Fruit fly (Drosophila melanogaster) whole organism, embryonic: ENCODE data around the gene CG15373.

ENCODE experiments used
- Bgb ChIP-seq: fragments of 200-800 bp; sonication (Bioruptor generic); IDR thresholded peaks from 2 replicates; pipeline ENCODE4 v1.3.6; 2022; ENCODE audit warnings: missing biosample characterization, missing genetic modification characterization; ENCODE audit not compliant: partially characterized antibody
- C15 ChIP-seq: fragments of 200-800 bp; sonication (Bioruptor generic); IDR thresholded peaks from 3 replicates; pipeline ENCODE4 v1.3.6; 2022; ENCODE audit warnings: missing biosample characterization, missing genetic modification characterization
- CG10274 ChIP-seq: fragments of 200-800 bp; sonication (Bioruptor generic); optimal IDR thresholded peaks from 3 replicates; lab custom pipeline; 2017; ENCODE audit warnings: missing biosample characterization, mild to moderate bottlenecking, missing genetic modification characterization
- CG10979 ChIP-seq: fragments of 200-800 bp; sonication (Bioruptor generic); optimal IDR thresholded peaks from 2 replicates; lab custom pipeline; 2018; ENCODE audit warnings: missing biosample characterization, mild to moderate bottlenecking, missing genetic modification characterization, moderate library complexity
- CG12071 ChIP-seq: fragments of 200-800 bp; sonication (Bioruptor generic); optimal IDR thresholded peaks from 3 replicates; lab custom pipeline; 2018; ENCODE audit warnings: missing biosample characterization, mild to moderate bottlenecking, missing genetic modification characterization
- CG14014 ChIP-seq: fragments of 200-800 bp; sonication (Bioruptor generic); IDR thresholded peaks from 2 replicates; pipeline ENCODE4 v1.3.6; 2022; ENCODE audit warnings: missing biosample characterization, missing genetic modification characterization
- CG14667 ChIP-seq: fragments of 200-800 bp; sonication (Bioruptor generic); IDR thresholded peaks from 2 replicates; pipeline ENCODE4 v1.3.6; 2022; ENCODE audit warnings: missing biosample characterization, missing genetic modification characterization
- CG1602 ChIP-seq: fragments of 200-800 bp; sonication (Bioruptor generic); optimal IDR thresholded peaks from 3 replicates; lab custom pipeline; 2016; ENCODE audit warnings: missing biosample characterization, missing genetic modification characterization
- CG2678 ChIP-seq: fragments of 200-800 bp; sonication (Bioruptor generic); optimal IDR thresholded peaks from 3 replicates; lab custom pipeline; 2019; ENCODE audit warnings: missing biosample characterization, mild to moderate bottlenecking, missing genetic modification characterization, moderate library complexity
- CG30403 ChIP-seq: fragments of 200-800 bp; sonication (Bioruptor generic); optimal IDR thresholded peaks from 3 replicates; lab custom pipeline; 2016; ENCODE audit warnings: missing biosample characterization, missing genetic modification characterization
- CG33557 ChIP-seq: fragments of 200-800 bp; sonication (Bioruptor generic); optimal IDR thresholded peaks from 2 replicates; lab custom pipeline; 2019; ENCODE audit warnings: missing biosample characterization, mild to moderate bottlenecking, missing genetic modification characterization, moderate library complexity
- CG3726 ChIP-seq: fragments of 200-800 bp; sonication (Bioruptor generic); IDR thresholded peaks from 3 replicates; pipeline ENCODE4, ENCODE4 v1.3.6; 2022; ENCODE audit warnings: missing biosample characterization, missing genetic modification characterization
- CG4707 ChIP-seq: fragments of 200-800 bp; sonication (Bioruptor generic); optimal IDR thresholded peaks from 2 replicates; lab custom pipeline; 2018; ENCODE audit warnings: missing biosample characterization, mild to moderate bottlenecking, missing genetic modification characterization, moderate library complexity
- CG6654 ChIP-seq: fragments of 200-800 bp; sonication (Bioruptor generic); optimal IDR thresholded peaks from 2 replicates; lab custom pipeline; 2017; ENCODE audit warnings: missing biosample characterization, mild to moderate bottlenecking, missing genetic modification characterization
- CG7839 ChIP-seq: fragments of 200-800 bp; sonication (Bioruptor generic); optimal IDR thresholded peaks from 3 replicates; lab custom pipeline; 2018; ENCODE audit warnings: missing biosample characterization, mild to moderate bottlenecking, missing genetic modification characterization, moderate library complexity
- CG8765 ChIP-seq: fragments of 200-800 bp; sonication (Bioruptor generic); IDR thresholded peaks from 2 replicates; pipeline ENCODE4 v1.3.6; 2022; ENCODE audit warnings: missing biosample characterization, missing genetic modification characterization
- CG8924 ChIP-seq: fragments of 200-800 bp; optimal IDR thresholded peaks from 3 replicates; lab custom pipeline; 2019; ENCODE audit warnings: missing biosample characterization, mild to moderate bottlenecking, missing genetic modification characterization, moderate library complexity
- CG9876 ChIP-seq: fragments of 200-800 bp; sonication (Bioruptor generic); optimal IDR thresholded peaks from 2 replicates; lab custom pipeline; 2016; ENCODE audit warnings: missing biosample characterization, missing genetic modification characterization
- CHES-1-like ChIP-seq: fragments of 200-800 bp; sonication (Bioruptor generic); optimal IDR thresholded peaks from 2 replicates; lab custom pipeline; 2016; ENCODE audit warnings: missing biosample characterization, missing genetic modification characterization
- D ChIP-seq, 2 experiments: fragments of 200-800 bp in 1 of 2; fragments of >200 bp in 1 of 2; sonication (Bioruptor generic) in 1 of 2; optimal IDR thresholded peaks; 2 replicates in 1 of 2; 3 replicates in 1 of 2; lab custom pipeline; 2017; ENCODE audit warnings: mild to moderate bottlenecking in 1 of 2, missing biosample characterization in 1 of 2, missing genetic modification characterization in 1 of 2, missing genetic modification reagents in 1 of 2
- Dbx ChIP-seq: fragments of 200-800 bp; sonication (Bioruptor generic); IDR thresholded peaks from 3 replicates; pipeline ENCODE4 v1.3.6; 2022; ENCODE audit warnings: missing biosample characterization, missing genetic modification characterization
- Deaf1 ChIP-seq: fragments of 200-800 bp; optimal IDR thresholded peaks from 3 replicates; lab custom pipeline; 2019; ENCODE audit warnings: missing biosample characterization, mild to moderate bottlenecking, missing genetic modification characterization, moderate library complexity
- H15 ChIP-seq: fragments of 200-800 bp; sonication (Bioruptor generic); IDR thresholded peaks from 3 replicates; pipeline ENCODE4 v1.3.6; 2022; ENCODE audit warnings: missing biosample characterization, missing genetic modification characterization
- Hsf ChIP-seq: fragments of 200-800 bp; sonication (Bioruptor generic); optimal IDR thresholded peaks from 3 replicates; lab custom pipeline; 2016; ENCODE audit warnings: missing biosample characterization, missing genetic modification characterization
- Lpt ChIP-seq: fragments of >200 bp; optimal IDR thresholded peaks from 2 replicates; lab custom pipeline; 2018; ENCODE audit warnings: missing biosample characterization, missing genetic modification characterization
- NfI ChIP-seq: fragments of 200-800 bp; sonication (Bioruptor generic); optimal IDR thresholded peaks from 3 replicates; lab custom pipeline; 2018; ENCODE audit warnings: missing biosample characterization, mild to moderate bottlenecking, missing genetic modification characterization, moderate library complexity
- Poxn ChIP-seq: fragments of 200-800 bp; sonication (Bioruptor generic); IDR thresholded peaks from 2 replicates; pipeline ENCODE4 v1.3.6; 2022; ENCODE audit warnings: missing biosample characterization, missing genetic modification characterization
- Rx ChIP-seq: fragments of 200-800 bp; sonication (Bioruptor generic); IDR thresholded peaks from 2 replicates; pipeline ENCODE4 v1.3.6; 2022; ENCODE audit warnings: missing biosample characterization, missing genetic modification characterization
- Sry-δ ChIP-seq: fragments of 200-800 bp; sonication (Bioruptor generic); optimal IDR thresholded peaks from 2 replicates; lab custom pipeline; 2016; ENCODE audit warnings: missing biosample characterization, missing genetic modification characterization
- Ssrp ChIP-seq: fragments of 200-800 bp; sonication (Bioruptor generic); optimal IDR thresholded peaks from 2 replicates; lab custom pipeline; 2018; ENCODE audit warnings: missing biosample characterization, mild to moderate bottlenecking, missing genetic modification characterization, moderate library complexity
- Stat92E ChIP-seq, 3 experiments: fragments of >200 bp in 2 of 3; fragments of 200-800 bp in 1 of 3; sonication (Bioruptor generic) in 1 of 3; optimal IDR thresholded peaks; 2 replicates each; lab custom pipeline; 2017 to 2019; ENCODE audit warnings: missing biosample characterization in 3 of 3, missing genetic modification characterization in 3 of 3, mild to moderate bottlenecking in 1 of 3, moderate library complexity in 1 of 3
- Vsx1 ChIP-seq: fragments of 200-800 bp; sonication (Bioruptor generic); optimal IDR thresholded peaks from 2 replicates; lab custom pipeline; 2017; ENCODE audit warnings: missing biosample characterization, mild to moderate bottlenecking, missing genetic modification characterization, missing genetic modification reagents
- ase ChIP-seq: fragments of 200-800 bp; sonication (Bioruptor generic); IDR thresholded peaks from 3 replicates; pipeline ENCODE4 v1.3.6; 2022; ENCODE audit warnings: missing biosample characterization, missing genetic modification characterization
- cg ChIP-seq: fragments of 200-800 bp; sonication (Bioruptor generic); optimal IDR thresholded peaks from 3 replicates; lab custom pipeline; 2019; ENCODE audit warnings: missing biosample characterization, mild to moderate bottlenecking, missing genetic modification characterization, moderate library complexity
- croc ChIP-seq: fragments of 200-800 bp; sonication (Bioruptor generic); conservative IDR thresholded peaks from 3 replicates; pipeline ENCODE4 v1.3.6; 2022; ENCODE audit warnings: missing biosample characterization, missing genetic modification characterization
- disco-r ChIP-seq: fragments of 200-800 bp; sonication (Bioruptor generic); optimal IDR thresholded peaks from 2 replicates; lab custom pipeline; 2016; ENCODE audit warnings: missing biosample characterization, missing genetic modification characterization
- dm ChIP-seq: fragments of 200-800 bp; sonication (Bioruptor generic); optimal IDR thresholded peaks from 3 replicates; lab custom pipeline; 2016; ENCODE audit warnings: missing biosample characterization, missing genetic modification characterization
- dmrt99B ChIP-seq: fragments of 200-800 bp; sonication (Bioruptor generic); optimal IDR thresholded peaks from 2 replicates; lab custom pipeline; 2018; ENCODE audit warnings: missing biosample characterization, mild to moderate bottlenecking, missing genetic modification characterization, moderate library complexity
- fd102C ChIP-seq: fragments of 200-800 bp; sonication (Bioruptor generic); optimal IDR thresholded peaks from 2 replicates; lab custom pipeline; 2018; ENCODE audit warnings: missing biosample characterization, mild to moderate bottlenecking, missing genetic modification characterization, moderate library complexity
- lbe ChIP-seq: fragments of 200-800 bp; sonication (Bioruptor generic); optimal IDR thresholded peaks from 2 replicates; lab custom pipeline; 2016; ENCODE audit warnings: missing biosample characterization, mild to moderate bottlenecking, missing genetic modification characterization
- lilli ChIP-seq: fragments of 200-800 bp; sonication (Bioruptor generic); optimal IDR thresholded peaks from 3 replicates; lab custom pipeline; 2016; ENCODE audit warnings: missing biosample characterization, missing genetic modification characterization
- luna ChIP-seq: fragments of 200-800 bp; sonication (Bioruptor generic); optimal IDR thresholded peaks from 2 replicates; lab custom pipeline; 2016; ENCODE audit warnings: missing biosample characterization, missing genetic modification characterization
- pan ChIP-seq, 4 experiments: fragments of >200 bp in 3 of 4; fragments of 200-800 bp in 1 of 4; sonication (Bioruptor generic) in 1 of 4; optimal IDR thresholded peaks in 3 of 4; IDR thresholded peaks in 1 of 4; 2 replicates each; pipeline versions ENCODE4 v1.3.6 to Lab custom; 2017 to 2022; ENCODE audit warnings: missing biosample characterization in 2 of 4, missing genetic modification characterization in 2 of 4, mixed read lengths in 1 of 4
- prd ChIP-seq, 3 experiments: fragments of >200 bp in 2 of 3; fragments of 200-800 bp in 1 of 3; sonication (Bioruptor generic) in 1 of 3; optimal IDR thresholded peaks in 2 of 3; IDR thresholded peaks in 1 of 3; 2 replicates in 2 of 3; 3 replicates in 1 of 3; pipeline versions ENCODE4 v1.3.6 to Lab custom; 2017 to 2022; ENCODE audit warnings: missing biosample characterization in 1 of 3, missing genetic modification characterization in 1 of 3
- sd ChIP-seq: fragments of 200-800 bp; sonication (Bioruptor generic); optimal IDR thresholded peaks from 3 replicates; lab custom pipeline; 2018; ENCODE audit warnings: missing biosample characterization, mild to moderate bottlenecking, missing genetic modification characterization, moderate library complexity
- shn ChIP-seq: fragments of 200-800 bp; sonication (Bioruptor generic); optimal IDR thresholded peaks from 3 replicates; lab custom pipeline; 2016; ENCODE audit warnings: missing biosample characterization, missing genetic modification characterization
- so ChIP-seq: fragments of 200-800 bp; sonication (Bioruptor generic); IDR thresholded peaks from 3 replicates; pipeline ENCODE4 v1.3.6; 2022; ENCODE audit warnings: missing biosample characterization, missing genetic modification characterization
- stc ChIP-seq: fragments of 200-800 bp; sonication (Bioruptor generic); IDR thresholded peaks from 2 replicates; pipeline ENCODE4 v1.3.6; 2022; ENCODE audit warnings: missing biosample characterization, missing genetic modification characterization
- trem ChIP-seq: fragments of 200-800 bp; optimal IDR thresholded peaks from 3 replicates; lab custom pipeline; 2019; ENCODE audit warnings: missing biosample characterization, mild to moderate bottlenecking, missing genetic modification characterization, moderate library complexity

CG15373 gene

DNA sequence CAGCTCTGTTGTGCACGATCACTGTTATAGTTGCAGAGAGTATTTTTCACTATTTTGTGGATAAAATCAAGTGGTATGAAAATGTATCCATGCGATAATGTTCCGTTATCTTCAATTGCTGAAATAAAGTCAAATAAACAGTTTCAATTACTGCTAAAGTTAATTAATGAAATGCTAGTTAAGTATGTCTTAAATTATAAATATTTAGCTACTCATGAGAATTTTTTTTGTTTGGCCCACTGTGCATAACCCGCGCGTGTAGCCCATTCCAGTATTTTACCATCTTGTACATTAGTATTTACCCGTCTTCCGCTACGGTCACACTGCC lies 41.6 kb downstream of the CG15373 start, which contains the start of gene Ada3 (continued):
- TF ChIP-seq Sry-δ (GFP tag; lab: Kevin White, UChicago) (peak; percentile 41), CG8924 (tag; lab: Kevin White, UChicago) (peak; percentile 75), CG8765 (GFP tag; lab: Robert Waterston, UW) (no peak), CG10979 (tag; lab: Kevin White, UChicago) (peak; percentile 57), shn (GFP tag; lab: Kevin White, UChicago) (peak; percentile 70), Lpt (GFP tag; lab: Kevin White, UChicago) (no peak), stc (peak; percentile 8; the same call in 1 of the 2 replicates), trem (tag; lab: Kevin White, UChicago) (peak; percentile 67), CG1602 (GFP tag; lab: Kevin White, UChicago) (peak; percentile 67), CG2678 (tag; lab: Kevin White, UChicago) (peak; percentile 74), D (optimal IDR thresholded peaks at IDR 0.05; lab: Kevin White, UChicago) (no peak), D (GFP tag; optimal IDR thresholded peaks at IDR 0.05; lab: Kevin White, UChicago) (peak; percentile 45), Dbx (GFP tag; lab: Robert Waterston, UW) (peak; percentile 74; the same call in 2 of the 3 replicates), Stat92E (GFP tag; optimal IDR thresholded peaks at IDR 0.05; lab: Kevin White, UChicago) (no peak), so (GFP tag; lab: Robert Waterston, UW) (peak; percentile 50; the same call in 1 of the 3 replicates), C15 (peak; percentile 52; the same call in 1 of the 3 replicates), CG7839 (tag; lab: Kevin White, UChicago) (peak; percentile 77), fd102C (GFP tag; lab: Kevin White, UChicago) (no peak), Ssrp (tag; lab: Kevin White, UChicago) (peak; percentile 69), CG33557 (GFP tag; lab: Kevin White, UChicago) (peak; percentile 35), Hsf (peak; percentile 87), ase (GFP tag; lab: Robert Waterston, UW) (0 out of 3 replicates have a peak, but pooled peaks have one; percentile 26), NfI (peak; percentile 69), croc (peak; percentile 39; the same call in 1 of the 3 replicates), CG14667 (GFP tag; lab: Robert Waterston, UW) (peak; percentile 54), CG4707 (GFP tag; lab: Kevin White, UChicago) (peak; percentile 96), CG6654 (no peak), Vsx1 (peak; percentile 29), H15 (peak; percentile 40; the same call in 1 of the 3 replicates), Deaf1 (tag; lab: Kevin White, UChicago) (peak; percentile 48), disco-r (GFP tag; lab: Kevin White, UChicago) (peak; percentile 27), cg (GFP tag; lab: Kevin White, UChicago) (no peak), lilli (peak; percentile 87), Poxn (GFP tag; lab: Robert Waterston, UW) (no peak), Bgb (GFP tag; lab: Robert Waterston, UW) (no peak), dm (GFP tag; lab: Kevin White, UChicago) (peak; percentile 75), dmrt99B (tag; lab: Kevin White, UChicago) (peak; percentile 67), sd (tag; lab: Kevin White, UChicago) (peak; percentile 59), CHES-1-like (peak; percentile 75), luna (GFP tag; lab: Kevin White, UChicago) (no peak), CG3726 (GFP tag; lab: Robert Waterston, UW) (no peak), CG14014 (GFP tag; lab: Robert Waterston, UW) (peak; percentile 69), CG12071 (GFP tag; lab: Kevin White, UChicago) (peak; percentile 29), CG9876 (GFP tag; lab: Kevin White, UChicago) (peak; percentile 37), prd (optimal IDR thresholded peaks at IDR 0.05; lab: Kevin White, UChicago) (no peak), prd (GFP tag; IDR thresholded peaks at IDR 0.05; lab: Robert Waterston, UW) (peak; percentile 71), Rx (GFP tag; lab: Robert Waterston, UW) (no peak), CG30403 (GFP tag; lab: Kevin White, UChicago) (peak; percentile 87), pan (optimal IDR thresholded peaks at IDR 0.05; lab: Kevin White, UChicago) (no peak), pan (GFP tag; optimal IDR thresholded peaks at IDR 0.05 in 1 of 2, IDR thresholded peaks at IDR 0.05 in 1 of 2) (peak in 1 of 2 experiments; percentile 82), CG10274 (GFP tag; lab: Kevin White, UChicago) (peak; percentile 28), lbe (peak; percentile 61)
